Worm (Caenorhabditis elegans) whole organism, young adult: ENCODE data around the gene gegf-1.

Experiments used
- B0035.1 ChIP-seq: sonication (generic microtip); optimal IDR thresholded peaks from 2 replicates; lab custom pipeline; 2016; ENCODE audit warnings: missing genetic modification characterization, mild to moderate bottlenecking, missing compliant biosample characterization, missing genotype, missing genetic modification reagents
- C06A6.2 ChIP-seq: fragments of 200-800 bp; sonication (Bioruptor generic); conservative IDR thresholded peaks from 2 replicates; pipeline ENCODE4 v1.3.6; 2022; ENCODE audit warnings: missing genetic modification characterization, missing compliant biosample characterization
- C17E4.6 ChIP-seq: fragments of 200-800 bp; sonication (Bioruptor generic); IDR thresholded peaks from 2 replicates; pipeline ENCODE4 v1.3.6; 2022; ENCODE audit warnings: missing genetic modification reagents, missing genetic modification characterization, missing compliant biosample characterization
- F10E7.11 ChIP-seq: sonication (generic microtip); optimal IDR thresholded peaks from 2 replicates; lab custom pipeline; 2017; ENCODE audit warnings: mild to moderate bottlenecking, missing genetic modification characterization, moderate library complexity, missing compliant biosample characterization
- F23B12.7 ChIP-seq: sonication (generic microtip); optimal IDR thresholded peaks from 2 replicates; lab custom pipeline; 2017; ENCODE audit warnings: missing genetic modification characterization, mild to moderate bottlenecking, missing compliant biosample characterization, antibody characterized with exemption, moderate library complexity; ENCODE audit not compliant: insufficient read depth
- F33H1.4 ChIP-seq: fragments of 200-800 bp; sonication (Bioruptor generic); IDR thresholded peaks from 2 replicates; pipeline ENCODE4 v1.3.6; 2022; ENCODE audit warnings: missing genetic modification reagents, missing genetic modification characterization, missing compliant biosample characterization
- F37B4.10 ChIP-seq: fragments of 200-800 bp; sonication (Bioruptor generic); IDR thresholded peaks from 2 replicates; pipeline ENCODE4 v1.3.6; 2022; ENCODE audit warnings: missing genetic modification characterization, missing compliant biosample characterization
- F39B2.1 ChIP-seq: fragments of 200-800 bp; sonication (Bioruptor generic); IDR thresholded peaks from 2 replicates; pipeline ENCODE4 v1.3.6; 2022; ENCODE audit warnings: missing genetic modification reagents, missing genetic modification characterization, missing compliant biosample characterization
- F55B11.4 ChIP-seq: sonication (generic microtip); optimal IDR thresholded peaks from 2 replicates; lab custom pipeline; 2016; ENCODE audit warnings: missing compliant biosample characterization, missing genetic modification characterization, borderline replicate concordance; ENCODE audit not compliant: insufficient read depth
- F57A8.1 ChIP-seq: fragments of 200-800 bp; sonication (Bioruptor generic); optimal IDR thresholded peaks from 2 replicates; lab custom pipeline; 2018; ENCODE audit warnings: mild to moderate bottlenecking, missing genetic modification characterization, moderate library complexity, missing compliant biosample characterization
- K12H6.12 ChIP-seq: fragments of 200-800 bp; sonication (Bioruptor generic); optimal IDR thresholded peaks from 2 replicates; lab custom pipeline; 2018; ENCODE audit warnings: mild to moderate bottlenecking, missing genetic modification characterization, missing compliant biosample characterization
- Y67H2A.10 ChIP-seq: fragments of 200-800 bp; sonication (Bioruptor generic); conservative IDR thresholded peaks from 2 replicates; pipeline ENCODE4 v1.3.6; 2022; ENCODE audit warnings: missing genetic modification reagents, missing genetic modification characterization, missing compliant biosample characterization
- Y79H2A.3 ChIP-seq: fragments of 200-800 bp; sonication (Bioruptor generic); conservative IDR thresholded peaks from 2 replicates; pipeline ENCODE4 v1.3.6; 2022; ENCODE audit warnings: missing genetic modification reagents, missing genetic modification characterization, missing compliant biosample characterization
- ZK185.1 ChIP-seq: sonication (generic microtip); optimal IDR thresholded peaks from 2 replicates; lab custom pipeline; 2016; ENCODE audit warnings: mild to moderate bottlenecking, missing genetic modification characterization, missing compliant biosample characterization; ENCODE audit not compliant: poor library complexity, severe bottlenecking
- akir-1 ChIP-seq: fragments of 200-800 bp; sonication (Bioruptor generic); optimal IDR thresholded peaks from 2 replicates; lab custom pipeline; 2018; ENCODE audit warnings: mild to moderate bottlenecking, missing genetic modification characterization, moderate library complexity, missing compliant biosample characterization
- ama-1 ChIP-seq, 3 experiments: fragments of 150-350 bp in 1 of 3; sonication (generic microtip) in 2 of 3; optimal IDR thresholded peaks; 2 replicates each; lab custom pipeline; 2014 to 2018; ENCODE audit warnings: missing biosample characterization in 2 of 3, missing genetic modification characterization in 2 of 3, missing genetic modification reagents in 2 of 3
- aptf-2 ChIP-seq: fragments of 200-800 bp; sonication (Bioruptor generic); conservative IDR thresholded peaks from 2 replicates; pipeline ENCODE4 v1.3.6; 2022; ENCODE audit warnings: missing genetic modification reagents, missing genetic modification characterization, missing compliant biosample characterization
- aptf-3 ChIP-seq: fragments of 200-800 bp; sonication (Bioruptor generic); IDR thresholded peaks from 2 replicates; pipeline ENCODE4 v1.3.6; 2022; ENCODE audit warnings: missing genetic modification characterization, missing compliant biosample characterization
- athp-1 ChIP-seq: sonication (generic microtip); optimal IDR thresholded peaks from 2 replicates; lab custom pipeline; 2017; ENCODE audit warnings: mild to moderate bottlenecking, missing genetic modification characterization, missing compliant biosample characterization
- bed-2 ChIP-seq: fragments of 200-800 bp; sonication (Bioruptor generic); IDR thresholded peaks from 2 replicates; pipeline ENCODE4 v1.3.6; 2022; ENCODE audit warnings: missing genetic modification reagents, missing genetic modification characterization, missing compliant biosample characterization
- ceh-91 ChIP-seq: fragments of 200-800 bp; sonication (Bioruptor generic); IDR thresholded peaks from 2 replicates; pipeline ENCODE4 v1.3.6; 2022; ENCODE audit warnings: missing genetic modification reagents, missing genetic modification characterization, missing compliant biosample characterization
- chd-7 ChIP-seq: sonication (generic microtip); optimal IDR thresholded peaks from 2 replicates; lab custom pipeline; 2016; ENCODE audit warnings: mild to moderate bottlenecking, missing genetic modification characterization, moderate library complexity, missing compliant biosample characterization
- dox-1 ChIP-seq: fragments of 200-800 bp; sonication (Bioruptor generic); IDR thresholded peaks from 2 replicates; pipeline ENCODE4 v1.3.6; 2022; ENCODE audit warnings: missing genetic modification reagents, missing genetic modification characterization, missing compliant biosample characterization
- dpff-1 ChIP-seq: sonication (generic microtip); optimal IDR thresholded peaks from 2 replicates; lab custom pipeline; 2017; ENCODE audit warnings: mild to moderate bottlenecking, missing genetic modification characterization, missing compliant biosample characterization
- egrh-3 ChIP-seq: fragments of 200-800 bp; sonication (Bioruptor generic); IDR thresholded peaks from 2 replicates; pipeline ENCODE4 v1.3.6; 2022; ENCODE audit warnings: missing genetic modification reagents, missing genetic modification characterization, missing compliant biosample characterization
- ekl-4 ChIP-seq: fragments of 200-800 bp; sonication (Bioruptor generic); IDR thresholded peaks from 2 replicates; pipeline ENCODE4 v1.3.6; 2022; ENCODE audit warnings: missing genetic modification reagents, missing genetic modification characterization, missing compliant biosample characterization
- ets-4 ChIP-seq: fragments of 200-800 bp; sonication (Bioruptor generic); optimal IDR thresholded peaks from 2 replicates; lab custom pipeline; 2018; ENCODE audit warnings: mild to moderate bottlenecking, missing genetic modification characterization, missing compliant biosample characterization
- him-1 ChIP-seq: sonication (generic microtip); optimal IDR thresholded peaks from 2 replicates; lab custom pipeline; 2016; ENCODE audit warnings: missing genotype, missing genetic modification reagents, missing genetic modification characterization, missing compliant biosample characterization
- hlh-12 ChIP-seq: sonication (generic microtip); optimal IDR thresholded peaks from 2 replicates; lab custom pipeline; 2016; ENCODE audit warnings: missing genetic modification characterization, missing compliant biosample characterization
- hsf-1 ChIP-seq: fragments of 200-800 bp; sonication (Bioruptor generic); IDR thresholded peaks from 2 replicates; pipeline ENCODE4 v1.3.6; 2022; ENCODE audit warnings: missing genetic modification reagents, missing genetic modification characterization, missing compliant biosample characterization
- lin-26 ChIP-seq: fragments of 200-800 bp; sonication (Bioruptor generic); IDR thresholded peaks from 2 replicates; pipeline ENCODE4 v1.3.6; 2022; ENCODE audit warnings: missing genetic modification reagents, missing genetic modification characterization, missing compliant biosample characterization
- lin-54 ChIP-seq: fragments of 200-800 bp; sonication (Bioruptor generic); optimal IDR thresholded peaks from 2 replicates; lab custom pipeline; 2018; ENCODE audit warnings: mild to moderate bottlenecking, missing genetic modification characterization, missing compliant biosample characterization
- lir-1 ChIP-seq: fragments of 200-800 bp; sonication (Bioruptor generic); conservative IDR thresholded peaks from 2 replicates; pipeline ENCODE4 v1.3.6; 2022; ENCODE audit warnings: missing genetic modification reagents, missing genetic modification characterization, missing compliant biosample characterization
- lsy-27 ChIP-seq: sonication (generic microtip); optimal IDR thresholded peaks from 2 replicates; lab custom pipeline; 2017; ENCODE audit warnings: missing genetic modification characterization, mild to moderate bottlenecking, missing compliant biosample characterization, antibody characterized with exemption, missing genotype, borderline replicate concordance; ENCODE audit not compliant: insufficient read depth
- madf-3 ChIP-seq: fragments of 200-800 bp; sonication (Bioruptor generic); IDR thresholded peaks from 2 replicates; pipeline ENCODE4 v1.3.6; 2022; ENCODE audit warnings: missing genetic modification reagents, missing genetic modification characterization, missing compliant biosample characterization
- nfya-1 ChIP-seq: sonication (generic microtip); optimal IDR thresholded peaks from 2 replicates; lab custom pipeline; 2017; ENCODE audit warnings: antibody characterized with exemption, missing compliant biosample characterization, missing genetic modification characterization, borderline replicate concordance; ENCODE audit not compliant: insufficient read depth
- nfyb-1 ChIP-seq: fragments of 200-800 bp; sonication (Bioruptor generic); IDR thresholded peaks from 2 replicates; pipeline ENCODE4 v1.3.6; 2022; ENCODE audit warnings: missing genetic modification reagents, missing genetic modification characterization, missing compliant biosample characterization
- nhr-179 ChIP-seq: sonication (generic microtip); optimal IDR thresholded peaks from 2 replicates; lab custom pipeline; 2016; ENCODE audit warnings: mild to moderate bottlenecking, missing genetic modification characterization, missing compliant biosample characterization
- pha-4 ChIP-seq: fragments of 150-350 bp; sonication (generic microtip); optimal IDR thresholded peaks from 2 replicates; lab custom pipeline; 2014; ENCODE audit warnings: missing biosample characterization, missing genetic modification reagents, missing genetic modification characterization
- rcor-1 ChIP-seq: fragments of 200-800 bp; sonication (Bioruptor generic); IDR thresholded peaks from 2 replicates; pipeline ENCODE4 v1.3.6; 2022; ENCODE audit warnings: missing genetic modification reagents, missing genetic modification characterization, missing compliant biosample characterization
- sdz-38 ChIP-seq: sonication (generic microtip); optimal IDR thresholded peaks from 2 replicates; lab custom pipeline; 2016; ENCODE audit warnings: missing genotype, missing genetic modification characterization, missing compliant biosample characterization
- tbp1 ChIP-seq: fragments of 200-800 bp; sonication (Bioruptor generic); optimal IDR thresholded peaks from 2 replicates; lab custom pipeline; 2018; ENCODE audit warnings: mild to moderate bottlenecking, missing genetic modification characterization, missing compliant biosample characterization
- tbx-9 ChIP-seq: sonication (generic microtip); optimal IDR thresholded peaks from 2 replicates; lab custom pipeline; 2016; ENCODE audit warnings: borderline replicate concordance, missing genetic modification characterization, inconsistent platforms, missing compliant biosample characterization
- zfh-2 ChIP-seq: fragments of 200-800 bp; sonication (Bioruptor generic); conservative IDR thresholded peaks from 2 replicates; pipeline ENCODE4 v1.3.6; 2022; ENCODE audit warnings: missing genetic modification reagents, missing genetic modification characterization, missing compliant biosample characterization
- ztf-25 ChIP-seq: fragments of 200-800 bp; sonication (Bioruptor generic); IDR thresholded peaks from 2 replicates; pipeline ENCODE4 v1.3.6; 2022; ENCODE audit warnings: missing genetic modification reagents, missing genetic modification characterization, missing compliant biosample characterization
- ztf-6 ChIP-seq: fragments of 200-800 bp; sonication (Bioruptor generic); IDR thresholded peaks from 2 replicates; pipeline ENCODE4 v1.3.6; 2022; ENCODE audit warnings: missing genetic modification reagents, missing genetic modification characterization, missing compliant biosample characterization

Gene gegf-1

DNA sequence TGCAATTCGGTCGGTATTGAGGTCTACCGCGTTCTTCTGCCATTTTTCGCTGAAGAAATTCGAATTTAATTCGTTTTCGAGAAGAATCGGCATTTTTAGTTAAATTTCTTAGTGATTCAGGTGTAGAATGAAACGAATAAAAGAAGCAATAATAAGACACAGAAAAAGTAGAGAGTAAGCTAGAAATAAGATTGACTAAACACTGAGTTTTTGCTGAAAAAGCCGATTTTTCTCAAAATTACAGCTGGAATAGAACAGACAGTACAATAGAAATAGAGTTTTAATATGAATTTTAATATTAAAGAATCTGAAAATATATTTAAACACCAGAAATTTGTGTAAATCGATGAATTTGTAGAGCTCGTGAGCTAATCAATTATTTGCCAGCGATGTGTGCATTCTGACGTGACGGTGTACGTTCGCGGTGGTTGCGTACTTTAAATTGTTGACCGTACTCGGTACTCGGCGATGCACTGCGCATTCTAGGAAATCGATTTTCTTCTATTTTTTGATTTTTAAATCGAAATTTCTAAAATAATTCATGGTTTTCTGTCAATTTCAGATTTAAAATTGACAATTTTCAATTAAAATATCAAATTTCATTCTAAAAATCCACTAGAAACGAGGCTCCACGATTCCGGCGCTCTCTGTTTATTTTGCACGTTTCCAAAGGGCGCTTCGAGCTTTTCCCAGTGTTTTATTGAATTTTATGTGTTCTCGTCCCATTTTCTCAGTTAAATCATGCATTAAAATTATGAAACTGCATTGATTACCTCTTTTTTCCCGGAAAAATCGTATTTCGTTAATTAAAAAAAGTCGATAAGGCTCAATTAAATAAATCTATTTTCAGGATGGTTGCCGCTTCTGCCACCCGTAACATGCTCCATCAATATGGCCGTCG lies 31.6 kb downstream of the gegf-1 start, which contains the start of the genes grld-1 and cox-6C (continued):
- no peak for TF ChIP-seq lsy-27 (tag; lab: Kevin White, UChicago)
- TF ChIP-seq F37B4.10 (GFP tag; lab: Robert Waterston, UW): no peak
- no peak for TF ChIP-seq Y67H2A.10 (GFP tag; lab: Robert Waterston, UW)
- no peak for TF ChIP-seq tbx-9 (tag; lab: Kevin White, UChicago)
- TF ChIP-seq athp-1 (tag; lab: Kevin White, UChicago): no peak
- TF ChIP-seq zfh-2 (GFP tag; lab: Robert Waterston, UW): no peak
- TF ChIP-seq F55B11.4 (tag; lab: Kevin White, UChicago): no peak
- no peak for TF ChIP-seq lir-1 (GFP tag; lab: Robert Waterston, UW)
- no peak for TF ChIP-seq C17E4.6 (GFP tag; lab: Robert Waterston, UW)
- no peak for TF ChIP-seq dpff-1
- TF ChIP-seq ets-4 (GFP tag; lab: Kevin White, UChicago): no peak
- no peak for TF ChIP-seq pha-4 (tag; lab: Kevin White, UChicago)
- no peak for TF ChIP-seq ama-1 (optimal IDR thresholded peaks at IDR 0.05; lab: Kevin White, UChicago)
- TF ChIP-seq ama-1 (GFP tag; optimal IDR thresholded peaks at IDR 0.05; lab: Kevin White, UChicago): no peak
- no peak for TF ChIP-seq rcor-1 (GFP tag; lab: Robert Waterston, UW)
- TF ChIP-seq chd-7 (tag; lab: Kevin White, UChicago): no peak
- TF ChIP-seq lin-54: peak; percentile 47
- no peak for TF ChIP-seq nfyb-1
- no peak for TF ChIP-seq aptf-3 (GFP tag; lab: Robert Waterston, UW)
- TF ChIP-seq Y79H2A.3: no peak
- no peak for TF ChIP-seq him-1
- no peak for TF ChIP-seq B0035.1
- TF ChIP-seq C06A6.2: no peak
- TF ChIP-seq tbp1 (GFP tag; lab: Kevin White, UChicago): peak; percentile 37
- TF ChIP-seq ceh-91 (GFP tag; lab: Robert Waterston, UW): no peak
- TF ChIP-seq hlh-12 (tag; lab: Kevin White, UChicago): no peak
- no peak for TF ChIP-seq F33H1.4
- TF ChIP-seq F39B2.1 (GFP tag; lab: Robert Waterston, UW): no peak
- no peak for TF ChIP-seq aptf-2
- TF ChIP-seq nhr-179 (tag; lab: Kevin White, UChicago): no peak
- TF ChIP-seq K12H6.12 (tag; lab: Kevin White, UChicago): peak; percentile 57
- peak; percentile 64 for TF ChIP-seq dox-1 (GFP tag; lab: Robert Waterston, UW)
- TF ChIP-seq ekl-4 (GFP tag; lab: Robert Waterston, UW): no peak
- TF ChIP-seq nfya-1 (tag; lab: Kevin White, UChicago): no peak
- no peak for TF ChIP-seq F57A8.1
- no peak for TF ChIP-seq hsf-1 (GFP tag; lab: Robert Waterston, UW)
- no peak for TF ChIP-seq ztf-25 (GFP tag; lab: Robert Waterston, UW)
- no peak for TF ChIP-seq sdz-38 (tag; lab: Kevin White, UChicago)
- TF ChIP-seq ZK185.1 (tag; lab: Kevin White, UChicago): peak; percentile 38
- TF ChIP-seq akir-1 (GFP tag; lab: Kevin White, UChicago): no peak
- TF ChIP-seq F23B12.7: peak; percentile 42
- no peak for TF ChIP-seq madf-3 (GFP tag; lab: Robert Waterston, UW)
- TF ChIP-seq F10E7.11 (tag; lab: Kevin White, UChicago): no peak
- no peak for TF ChIP-seq lin-26 (GFP tag; lab: Robert Waterston, UW)
- TF ChIP-seq bed-2 (GFP tag; lab: Robert Waterston, UW): no peak
- no peak for TF ChIP-seq ztf-6 (GFP tag; lab: Robert Waterston, UW)
- no peak for TF ChIP-seq egrh-3 (GFP tag; lab: Robert Waterston, UW)
